Fruit fly (Drosophila melanogaster) whole organism, embryonic: ENCODE results near the gene CG13044.
A peak's percentile ranks its signal among the peaks of the same experiment; 100 is the strongest.

ENCODE experiments used
- BEAF-32 ChIP-seq: fragments of 200-800 bp; sonication (Bioruptor generic); optimal IDR thresholded peaks from 3 replicates; lab custom pipeline; 2017; ENCODE audit warnings: missing biosample characterization, missing genetic modification characterization, mild to moderate bottlenecking, moderate library complexity, missing genetic modification reagents
- Bgb ChIP-seq: fragments of 200-800 bp; sonication (Bioruptor generic); IDR thresholded peaks from 2 replicates; pipeline ENCODE4 v1.3.6; 2022; ENCODE audit warnings: missing biosample characterization, missing genetic modification characterization; ENCODE audit not compliant: partially characterized antibody
- CG10431 ChIP-seq: fragments of 200-800 bp; sonication (Bioruptor generic); optimal IDR thresholded peaks from 3 replicates; lab custom pipeline; 2018; ENCODE audit warnings: missing biosample characterization, mild to moderate bottlenecking, missing genetic modification characterization
- CG10543 ChIP-seq: fragments of 200-800 bp; sonication (Bioruptor generic); optimal IDR thresholded peaks from 3 replicates; lab custom pipeline; 2017; ENCODE audit warnings: missing biosample characterization, mild to moderate bottlenecking, missing genetic modification characterization, moderate library complexity
- CG11093 ChIP-seq: fragments of 200-800 bp; sonication (Bioruptor generic); IDR thresholded peaks from 3 replicates; pipeline ENCODE4 v1.3.6; 2022; ENCODE audit warnings: missing biosample characterization, missing genetic modification characterization
- CG14667 ChIP-seq: fragments of 200-800 bp; sonication (Bioruptor generic); IDR thresholded peaks from 2 replicates; pipeline ENCODE4 v1.3.6; 2022; ENCODE audit warnings: missing biosample characterization, missing genetic modification characterization
- CG15269 ChIP-seq: fragments of 200-800 bp; sonication (Bioruptor generic); optimal IDR thresholded peaks from 2 replicates; lab custom pipeline; 2018; ENCODE audit warnings: missing biosample characterization, mild to moderate bottlenecking, missing genetic modification characterization, moderate library complexity
- CG15601 ChIP-seq: fragments of 200-800 bp; sonication (Bioruptor generic); optimal IDR thresholded peaks from 3 replicates; lab custom pipeline; 2019; ENCODE audit warnings: missing biosample characterization, mild to moderate bottlenecking, missing genetic modification characterization, moderate library complexity
- CG1647 ChIP-seq: fragments of 200-800 bp; sonication (Bioruptor generic); optimal IDR thresholded peaks from 3 replicates; lab custom pipeline; 2016; ENCODE audit warnings: missing biosample characterization, missing genetic modification characterization
- CG18619 ChIP-seq: fragments of 200-800 bp; sonication (Bioruptor generic); optimal IDR thresholded peaks from 3 replicates; lab custom pipeline; 2017; ENCODE audit warnings: missing biosample characterization, mild to moderate bottlenecking, missing genetic modification characterization
- CG34422 ChIP-seq: fragments of 200-800 bp; sonication (Bioruptor generic); IDR thresholded peaks from 3 replicates; pipeline ENCODE4 v1.3.6; 2022; ENCODE audit warnings: missing biosample characterization, missing genetic modification characterization
- CG4282 ChIP-seq: fragments of 200-800 bp; sonication (Bioruptor generic); optimal IDR thresholded peaks from 2 replicates; lab custom pipeline; 2016; ENCODE audit warnings: missing biosample characterization, missing genetic modification characterization
- CG5953 ChIP-seq: fragments of 200-800 bp; sonication (Bioruptor generic); IDR thresholded peaks from 2 replicates; pipeline ENCODE4 v1.3.6; 2022; ENCODE audit warnings: missing biosample characterization, missing genetic modification characterization
- Dip3 ChIP-seq: fragments of 200-800 bp; sonication (Bioruptor generic); optimal IDR thresholded peaks from 3 replicates; lab custom pipeline; 2016; ENCODE audit warnings: missing biosample characterization, missing genetic modification characterization
- Dref ChIP-seq: fragments of 200-800 bp; sonication (Bioruptor generic); IDR thresholded peaks from 2 replicates; pipeline ENCODE4 v1.3.6; 2022; ENCODE audit warnings: missing biosample characterization, missing genetic modification characterization
- E2f2 ChIP-seq: fragments of 200-800 bp; sonication (Bioruptor generic); IDR thresholded peaks from 2 replicates; pipeline ENCODE4 v1.3.6; 2022; ENCODE audit warnings: missing biosample characterization, missing genetic modification characterization
- Fer3 ChIP-seq: fragments of 200-800 bp; sonication (Bioruptor generic); optimal IDR thresholded peaks from 2 replicates; lab custom pipeline; 2018; ENCODE audit warnings: missing biosample characterization, mild to moderate bottlenecking, missing genetic modification characterization, moderate library complexity
- HHEX ChIP-seq: fragments of 200-800 bp; sonication (Bioruptor generic); optimal IDR thresholded peaks from 3 replicates; lab custom pipeline; 2017; ENCODE audit warnings: missing biosample characterization, mild to moderate bottlenecking, missing genetic modification characterization, missing genetic modification reagents
- Hsf ChIP-seq: fragments of 200-800 bp; sonication (Bioruptor generic); optimal IDR thresholded peaks from 3 replicates; lab custom pipeline; 2016; ENCODE audit warnings: missing biosample characterization, missing genetic modification characterization
- Jarid2 ChIP-seq: fragments of 200-800 bp; sonication (Bioruptor generic); optimal IDR thresholded peaks from 3 replicates; lab custom pipeline; 2017; ENCODE audit warnings: mild to moderate bottlenecking, missing biosample characterization, missing genetic modification reagents, missing genetic modification characterization
- MESR4 ChIP-seq: fragments of 200-800 bp; sonication (Bioruptor generic); optimal IDR thresholded peaks from 2 replicates; lab custom pipeline; 2018; ENCODE audit warnings: missing biosample characterization, mild to moderate bottlenecking, missing genetic modification characterization, moderate library complexity
- NfI ChIP-seq: fragments of 200-800 bp; sonication (Bioruptor generic); optimal IDR thresholded peaks from 3 replicates; lab custom pipeline; 2018; ENCODE audit warnings: missing biosample characterization, mild to moderate bottlenecking, missing genetic modification characterization, moderate library complexity
- Side ChIP-seq: fragments of 200-800 bp; sonication (Bioruptor generic); optimal IDR thresholded peaks from 2 replicates; lab custom pipeline; 2016; ENCODE audit warnings: missing biosample characterization, missing genetic modification characterization
- Stat92E ChIP-seq, 3 experiments: fragments of >200 bp in 2 of 3; fragments of 200-800 bp in 1 of 3; sonication (Bioruptor generic) in 1 of 3; optimal IDR thresholded peaks; 2 replicates each; lab custom pipeline; 2017 to 2019; ENCODE audit warnings: missing biosample characterization in 3 of 3, missing genetic modification characterization in 3 of 3, mild to moderate bottlenecking in 1 of 3, moderate library complexity in 1 of 3
- abd-A ChIP-seq: fragments of 200-800 bp; sonication (Bioruptor generic); optimal IDR thresholded peaks from 3 replicates; lab custom pipeline; 2019; ENCODE audit warnings: missing biosample characterization, mild to moderate bottlenecking, missing genetic modification characterization, moderate library complexity
- ase ChIP-seq: fragments of 200-800 bp; sonication (Bioruptor generic); IDR thresholded peaks from 3 replicates; pipeline ENCODE4 v1.3.6; 2022; ENCODE audit warnings: missing biosample characterization, missing genetic modification characterization
- bbx ChIP-seq: fragments of 200-800 bp; sonication (Bioruptor generic); IDR thresholded peaks from 2 replicates; pipeline ENCODE4 v1.3.6; 2022; ENCODE audit warnings: missing biosample characterization, missing genetic modification characterization; ENCODE audit not compliant: partially characterized antibody
- caup ChIP-seq: fragments of 200-800 bp; sonication (Bioruptor generic); optimal IDR thresholded peaks from 3 replicates; lab custom pipeline; 2017; ENCODE audit warnings: missing biosample characterization, mild to moderate bottlenecking, missing genetic modification characterization, moderate library complexity; ENCODE audit not compliant: severe bottlenecking
- ci ChIP-seq: fragments of 200-800 bp; sonication (Bioruptor generic); IDR thresholded peaks from 3 replicates; pipeline ENCODE4 v1.3.6; 2022; ENCODE audit warnings: missing biosample characterization, missing genetic modification characterization
- cwo ChIP-seq: fragments of 200-800 bp; sonication (Bioruptor generic); optimal IDR thresholded peaks from 3 replicates; lab custom pipeline; 2017; ENCODE audit warnings: missing biosample characterization, missing genetic modification characterization, mild to moderate bottlenecking, moderate library complexity, missing genetic modification reagents
- exex ChIP-seq: fragments of 200-800 bp; sonication (Bioruptor generic); optimal IDR thresholded peaks from 4 replicates; lab custom pipeline; 2018; ENCODE audit warnings: missing biosample characterization, mild to moderate bottlenecking, missing genetic modification characterization, moderate library complexity
- eyg ChIP-seq: fragments of 200-800 bp; sonication (Bioruptor generic); optimal IDR thresholded peaks from 3 replicates; lab custom pipeline; 2016; ENCODE audit warnings: missing biosample characterization, missing genetic modification characterization
- fd102C ChIP-seq: fragments of 200-800 bp; sonication (Bioruptor generic); optimal IDR thresholded peaks from 2 replicates; lab custom pipeline; 2018; ENCODE audit warnings: missing biosample characterization, mild to moderate bottlenecking, missing genetic modification characterization, moderate library complexity
- gcm2 ChIP-seq: fragments of 200-800 bp; sonication (Bioruptor generic); optimal IDR thresholded peaks from 2 replicates; lab custom pipeline; 2016; ENCODE audit warnings: missing biosample characterization, missing genetic modification characterization
- grn ChIP-seq: fragments of 200-800 bp; sonication (Bioruptor generic); optimal IDR thresholded peaks from 3 replicates; lab custom pipeline; 2017; ENCODE audit warnings: missing biosample characterization, missing genetic modification characterization
- kay ChIP-seq: fragments of 200-800 bp; sonication (Bioruptor generic); optimal IDR thresholded peaks from 2 replicates; lab custom pipeline; 2016; ENCODE audit warnings: missing biosample characterization, missing genetic modification characterization
- maf-S ChIP-seq: fragments of 200-800 bp; sonication (Bioruptor generic); optimal IDR thresholded peaks from 2 replicates; lab custom pipeline; 2016; ENCODE audit warnings: missing biosample characterization, missing genetic modification characterization
- nerfin-2 ChIP-seq: fragments of 200-800 bp; sonication (Bioruptor generic); IDR thresholded peaks from 2 replicates; pipeline ENCODE4 v1.3.6; 2022; ENCODE audit warnings: missing biosample characterization, missing genetic modification characterization; ENCODE audit not compliant: partially characterized antibody
- phol ChIP-seq: fragments of 200-800 bp; sonication (Bioruptor generic); optimal IDR thresholded peaks from 3 replicates; lab custom pipeline; 2018; ENCODE audit warnings: missing biosample characterization, mild to moderate bottlenecking, missing genetic modification characterization, moderate library complexity
- pros ChIP-seq: fragments of 200-800 bp; sonication (Bioruptor generic); optimal IDR thresholded peaks from 3 replicates; lab custom pipeline; 2019; ENCODE audit warnings: missing biosample characterization, mild to moderate bottlenecking, missing genetic modification characterization, moderate library complexity
- pzg ChIP-seq: fragments of 200-800 bp; sonication (Bioruptor generic); optimal IDR thresholded peaks from 3 replicates; lab custom pipeline; 2018; ENCODE audit warnings: missing biosample characterization, mild to moderate bottlenecking, missing genetic modification characterization, moderate library complexity
- repo ChIP-seq: fragments of 200-800 bp; sonication (Bioruptor generic); optimal IDR thresholded peaks from 2 replicates; lab custom pipeline; 2016; ENCODE audit warnings: missing biosample characterization, missing genetic modification characterization
- sima ChIP-seq: fragments of 200-800 bp; sonication (Bioruptor generic); optimal IDR thresholded peaks from 2 replicates; lab custom pipeline; 2016; ENCODE audit warnings: missing biosample characterization, missing genetic modification characterization
- sna ChIP-seq: fragments of 200-800 bp; sonication (Bioruptor generic); IDR thresholded peaks from 2 replicates; pipeline ENCODE4 v1.3.6; 2022; ENCODE audit warnings: missing biosample characterization, missing genetic modification characterization; ENCODE audit not compliant: partially characterized antibody
- tap ChIP-seq: fragments of 200-800 bp; optimal IDR thresholded peaks from 3 replicates; lab custom pipeline; 2019; ENCODE audit warnings: missing biosample characterization, mild to moderate bottlenecking, missing genetic modification characterization, moderate library complexity
- tin ChIP-seq: fragments of 200-800 bp; sonication (Bioruptor generic); optimal IDR thresholded peaks from 3 replicates; lab custom pipeline; 2016; ENCODE audit warnings: missing biosample characterization, missing genetic modification characterization
- toy ChIP-seq: fragments of 200-800 bp; sonication (Bioruptor generic); IDR thresholded peaks from 2 replicates; pipeline ENCODE4 v1.3.6; 2022; ENCODE audit warnings: missing biosample characterization, missing genetic modification characterization
- trem ChIP-seq: fragments of 200-800 bp; optimal IDR thresholded peaks from 3 replicates; lab custom pipeline; 2019; ENCODE audit warnings: missing biosample characterization, mild to moderate bottlenecking, missing genetic modification characterization, moderate library complexity
- trh ChIP-seq: fragments of 200-800 bp; sonication (Bioruptor generic); optimal IDR thresholded peaks from 2 replicates; lab custom pipeline; 2016; ENCODE audit warnings: missing biosample characterization, missing genetic modification characterization
- yki ChIP-seq: fragments of >200 bp; optimal IDR thresholded peaks from 3 replicates; lab custom pipeline; 2018
- zen2 ChIP-seq: fragments of 200-800 bp; sonication (Bioruptor generic); IDR thresholded peaks from 3 replicates; pipeline ENCODE4 v1.3.6; 2022; ENCODE audit warnings: missing biosample characterization, missing genetic modification characterization; ENCODE audit not compliant: partially characterized antibody

CG13044 gene

DNA sequence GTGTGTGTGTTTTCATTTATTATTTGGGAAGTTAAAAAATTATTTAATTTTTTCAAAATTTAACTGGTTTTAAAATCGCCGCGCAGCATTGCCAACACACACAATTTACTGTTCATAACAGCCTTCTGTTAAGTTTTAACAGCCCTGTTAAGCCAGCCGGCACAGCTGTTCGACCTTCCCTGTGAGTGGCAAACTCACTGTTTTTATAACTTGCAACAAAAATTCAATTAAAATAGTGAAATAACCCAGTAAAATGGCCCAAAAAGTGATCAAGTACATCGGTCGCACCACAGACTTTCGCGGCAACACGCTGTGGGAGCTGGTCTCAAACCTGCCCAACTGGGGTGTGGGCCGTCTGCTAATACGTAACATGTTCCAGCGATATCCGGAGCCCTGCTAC lies 44.9 kb upstream of the CG13044 start, which contains the start of gene mRpS34 (continued):
- no peak for TF ChIP-seq fd102C (GFP tag; lab: Kevin White, UChicago)
- TF ChIP-seq Fer3 = no peak
- no peak for TF ChIP-seq caup (GFP tag; lab: Kevin White, UChicago)
- no peak for TF ChIP-seq Dip3
- TF ChIP-seq CG18619 = no peak
- no peak for TF ChIP-seq sima (GFP tag; lab: Kevin White, UChicago)
- TF ChIP-seq gcm2 = no peak
- TF ChIP-seq toy (GFP tag; lab: Robert Waterston, UW) = no peak
- no peak for TF ChIP-seq Stat92E (GFP tag; optimal IDR thresholded peaks at IDR 0.05; lab: Kevin White, UChicago)
- no peak for TF ChIP-seq NfI (GFP tag; lab: Kevin White, UChicago)
- TF ChIP-seq Jarid2 = no peak
- TF ChIP-seq trem (tag; lab: Kevin White, UChicago) = peak; percentile 63
- no peak for TF ChIP-seq pros
- TF ChIP-seq Dref (GFP tag; lab: Robert Waterston, UW) = no peak
- no peak for TF ChIP-seq CG14667
- no peak; the same call in 2 of the 3 replicates for TF ChIP-seq CG34422 (GFP tag; lab: Robert Waterston, UW)
- no peak for TF ChIP-seq ase (GFP tag; lab: Robert Waterston, UW)
- TF ChIP-seq E2f2 (GFP tag; lab: Robert Waterston, UW) = peak; percentile 66
- no peak for TF ChIP-seq yki (lab: Kevin White, UChicago)
- TF ChIP-seq HHEX (GFP tag; lab: Kevin White, UChicago) = no peak
- TF ChIP-seq CG15601 (tag; lab: Kevin White, UChicago) = no peak
- no peak for TF ChIP-seq tap (tag; lab: Kevin White, UChicago)
- no peak for TF ChIP-seq CG10543 (GFP tag; lab: Kevin White, UChicago)
- no peak for TF ChIP-seq Side (GFP tag; lab: Kevin White, UChicago)
- TF ChIP-seq CG5953 (GFP tag; lab: Robert Waterston, UW) = no peak
- no peak for TF ChIP-seq abd-A (tag; lab: Kevin White, UChicago)
- TF ChIP-seq trh (GFP tag; lab: Kevin White, UChicago) = no peak
- no peak for TF ChIP-seq CG15269 (tag; lab: Kevin White, UChicago)
- TF ChIP-seq CG4282 = no peak
- no peak for TF ChIP-seq phol
- TF ChIP-seq repo (GFP tag; lab: Kevin White, UChicago) = no peak
- no peak for TF ChIP-seq BEAF-32 (GFP tag; lab: Kevin White, UChicago)
- TF ChIP-seq maf-S (GFP tag; lab: Kevin White, UChicago) = no peak
- TF ChIP-seq eyg (GFP tag; lab: Kevin White, UChicago) = no peak
- peak; percentile 19; the same call in 1 of the 2 replicates for TF ChIP-seq bbx (GFP tag; lab: Robert Waterston, UW)
- TF ChIP-seq nerfin-2 (GFP tag; lab: Robert Waterston, UW) = no peak
- no peak for TF ChIP-seq sna (GFP tag; lab: Robert Waterston, UW)
- TF ChIP-seq CG11093 (GFP tag; lab: Robert Waterston, UW) = no peak
- no peak for TF ChIP-seq CG1647 (GFP tag; lab: Kevin White, UChicago)
- peak; percentile 46 for TF ChIP-seq pzg (GFP tag; lab: Kevin White, UChicago)
- TF ChIP-seq tin (GFP tag; lab: Kevin White, UChicago) = no peak
- TF ChIP-seq exex (tag; lab: Kevin White, UChicago) = no peak
- no peak for TF ChIP-seq CG10431
- peak; percentile 81 for TF ChIP-seq MESR4 (GFP tag; lab: Kevin White, UChicago)
- no peak for TF ChIP-seq Bgb (GFP tag; lab: Robert Waterston, UW)
- TF ChIP-seq kay (GFP tag; lab: Kevin White, UChicago) = no peak
- no peak for TF ChIP-seq ci
- no peak for TF ChIP-seq grn (GFP tag; lab: Kevin White, UChicago)
- TF ChIP-seq cwo = no peak
- TF ChIP-seq Hsf (GFP tag; lab: Kevin White, UChicago) = no peak
- TF ChIP-seq zen2 (GFP tag; lab: Robert Waterston, UW) = no peak
